Fruit fly (Drosophila melanogaster) whole organism, prepupa: ENCODE measurements around the gene CG42538.

Experiments used
- Blimp-1 ChIP-seq: fragments of 200-800 bp; sonication (Bioruptor generic); optimal IDR thresholded peaks from 3 replicates; lab custom pipeline; 2017; ENCODE audit warnings: missing biosample characterization, missing genetic modification characterization, mild to moderate bottlenecking, moderate library complexity, missing genetic modification reagents
- CG1621 ChIP-seq: fragments of 200-800 bp; sonication (Bioruptor generic); optimal IDR thresholded peaks from 3 replicates; lab custom pipeline; 2018; ENCODE audit warnings: missing biosample characterization, mild to moderate bottlenecking, missing genetic modification characterization
- CG31627 ChIP-seq: fragments of 200-800 bp; sonication (Bioruptor generic); optimal IDR thresholded peaks from 3 replicates; lab custom pipeline; 2016; ENCODE audit warnings: missing biosample characterization, missing genetic modification characterization
- CG6808 ChIP-seq: fragments of 200-800 bp; sonication (Bioruptor generic); optimal IDR thresholded peaks from 3 replicates; lab custom pipeline; 2017; ENCODE audit warnings: missing biosample characterization, missing genetic modification characterization, mild to moderate bottlenecking, moderate library complexity, missing genetic modification reagents
- CG6854 ChIP-seq: fragments of 200-800 bp; sonication (Bioruptor generic); optimal IDR thresholded peaks from 2 replicates; lab custom pipeline; 2017; ENCODE audit warnings: missing biosample characterization, mild to moderate bottlenecking, missing genetic modification characterization
- CG8319 ChIP-seq: fragments of 200-800 bp; sonication (Bioruptor generic); optimal IDR thresholded peaks from 3 replicates; lab custom pipeline; 2016; ENCODE audit warnings: missing biosample characterization, missing genetic modification characterization
- CG9139 ChIP-seq: fragments of 200-800 bp; sonication (Bioruptor generic); optimal IDR thresholded peaks from 3 replicates; lab custom pipeline; 2017; ENCODE audit warnings: missing biosample characterization, mild to moderate bottlenecking, missing genetic modification characterization
- OdsH ChIP-seq: fragments of 200-800 bp; sonication (Bioruptor generic); optimal IDR thresholded peaks from 3 replicates; lab custom pipeline; 2016; ENCODE audit warnings: missing biosample characterization, missing genetic modification characterization
- Smox ChIP-seq: fragments of 200-800 bp; sonication (Bioruptor generic); optimal IDR thresholded peaks from 3 replicates; lab custom pipeline; 2016; ENCODE audit warnings: missing biosample characterization, missing genetic modification characterization
- acj6 ChIP-seq: fragments of 200-800 bp; sonication (Bioruptor generic); optimal IDR thresholded peaks from 3 replicates; lab custom pipeline; 2016; ENCODE audit warnings: missing biosample characterization, missing genetic modification characterization
- fd59A ChIP-seq: fragments of 200-800 bp; sonication (Bioruptor generic); optimal IDR thresholded peaks from 2 replicates; lab custom pipeline; 2017; ENCODE audit warnings: missing biosample characterization, mild to moderate bottlenecking, missing genetic modification characterization, missing genetic modification reagents
- pdm3 ChIP-seq: fragments of 200-800 bp; sonication (Bioruptor generic); optimal IDR thresholded peaks from 3 replicates; lab custom pipeline; 2016; ENCODE audit warnings: missing biosample characterization, missing genetic modification characterization
- topi ChIP-seq: fragments of 200-800 bp; sonication (Bioruptor generic); optimal IDR thresholded peaks from 3 replicates; lab custom pipeline; 2016; ENCODE audit warnings: missing biosample characterization, missing genetic modification characterization

dm6 chr3L:16016911-16017310, 17.4 kb upstream of the CG42538 start:
- TF ChIP-seq fd59A (GFP tag; lab: Kevin White, UChicago) (no peak), CG31627 (GFP tag; lab: Kevin White, UChicago) (no peak), acj6 (GFP tag; lab: Kevin White, UChicago) (peak; percentile 22), OdsH (GFP tag; lab: Kevin White, UChicago) (peak; percentile 2), pdm3 (GFP tag; lab: Kevin White, UChicago) (no peak), CG1621 (tag; lab: Kevin White, UChicago) (no peak), CG8319 (no peak), Blimp-1 (GFP tag; lab: Kevin White, UChicago) (no peak), CG6854 (GFP tag; lab: Kevin White, UChicago) (no peak), topi (GFP tag; lab: Kevin White, UChicago) (peak; percentile 56), Smox (peak; percentile 23), CG6808 (no peak), CG9139 (GFP tag; lab: Kevin White, UChicago) (no peak)
